Fruit fly (Drosophila melanogaster) S2 (cell line): ENCODE results near the gene CG12035.

Source experiments
- CG8478 ChIP-seq: fragments of >200 bp; optimal IDR thresholded peaks from 2 replicates; lab custom pipeline; 2018
- CTCF ChIP-seq, 2 experiments: fragments of >200 bp; optimal IDR thresholded peaks; 2 replicates each; lab custom pipeline; 2018

dm6 chr3L:1683091-1683490 is 41.1 kb upstream of the CG12035 start:
- TF ChIP-seq CG8478 (lab: Kevin White, UChicago) = no peak
- TF ChIP-seq CTCF (optimal IDR thresholded peaks at IDR 0.05; lab: Kevin White, UChicago) = no peak
